Fruit fly (Drosophila melanogaster): Measurements from ENCODE around the gene CG32939.

Gene CG32939

DNA sequence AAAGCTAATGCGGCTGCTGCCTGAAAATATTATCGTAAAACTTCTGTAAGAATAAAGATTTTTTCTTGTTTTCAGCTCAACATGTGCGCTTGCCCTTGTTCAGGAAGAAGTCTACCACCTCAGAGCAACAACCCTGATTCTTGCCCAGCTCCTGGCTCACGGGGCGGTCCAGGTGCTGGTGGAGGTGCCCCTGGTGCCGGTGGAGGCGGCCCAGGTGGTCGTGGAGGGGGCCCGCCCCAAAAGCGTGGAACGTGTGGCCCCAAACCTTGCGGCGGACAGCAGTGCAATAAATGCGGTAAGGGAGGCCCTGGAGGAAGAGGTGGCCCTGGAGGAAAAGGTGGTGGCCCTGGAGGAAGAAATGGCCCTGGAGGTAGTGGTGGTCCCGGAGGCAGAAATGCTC is 51.1 kb downstream of the CG32939 start:
- TF ChIP-seq noc (tag; optimal IDR thresholded peaks at IDR 0.05): no peak
